Worm (Caenorhabditis elegans) whole organism, L1 larva: Measurements from ENCODE around the gene ssp-36.

Experiments
- C04F5.9 ChIP-seq: sonication (generic microtip); optimal IDR thresholded peaks from 2 replicates; lab custom pipeline; 2016; ENCODE audit warnings: missing genetic modification characterization, missing compliant biosample characterization
- C34B4.2 ChIP-seq: sonication (generic microtip); optimal IDR thresholded peaks from 2 replicates; lab custom pipeline; 2017; ENCODE audit warnings: mild to moderate bottlenecking, missing genetic modification characterization, missing compliant biosample characterization
- Y116A8C.19 ChIP-seq: sonication (generic microtip); optimal IDR thresholded peaks from 2 replicates; lab custom pipeline; 2016; ENCODE audit warnings: missing compliant biosample characterization, missing genetic modification characterization, borderline replicate concordance
- aly-2 ChIP-seq: fragments of 150-350 bp; optimal IDR thresholded peaks from 2 replicates; lab custom pipeline; 2014; ENCODE audit warnings: missing biosample characterization, missing genetic modification characterization
- ama-1 ChIP-seq: fragments of 150-350 bp; optimal IDR thresholded peaks from 2 replicates; lab custom pipeline; 2014
- blmp-1 ChIP-seq: fragments of 150-350 bp; optimal IDR thresholded peaks from 2 replicates; lab custom pipeline; 2014; ENCODE audit warnings: missing biosample characterization, missing genetic modification characterization
- ceh-63 ChIP-seq: fragments of 200-800 bp; sonication (Bioruptor generic); optimal IDR thresholded peaks from 2 replicates; lab custom pipeline; 2018; ENCODE audit warnings: mild to moderate bottlenecking, missing genetic modification characterization, missing compliant biosample characterization
- ceh-8 ChIP-seq: fragments of 200-800 bp; sonication (Bioruptor generic); optimal IDR thresholded peaks from 2 replicates; lab custom pipeline; 2018; ENCODE audit warnings: mild to moderate bottlenecking, missing genetic modification characterization, moderate library complexity, missing compliant biosample characterization
- ceh-82 ChIP-seq, 3 experiments: fragments of 150-350 bp in 1 of 3; sonication (generic microtip) in 2 of 3; optimal IDR thresholded peaks; 2 replicates each; lab custom pipeline; 2014 to 2017; ENCODE audit warnings: missing biosample characterization in 3 of 3, missing genetic modification characterization in 3 of 3
- ceh-88 ChIP-seq: fragments of 200-800 bp; sonication (Bioruptor generic); IDR thresholded peaks from 2 replicates; pipeline ENCODE4 v1.3.6; 2022; ENCODE audit warnings: missing genetic modification characterization, missing compliant biosample characterization
- ceh-90 ChIP-seq: sonication (generic microtip); optimal IDR thresholded peaks from 2 replicates; lab custom pipeline; 2016; ENCODE audit warnings: missing genetic modification characterization, missing compliant biosample characterization
- ces-1 ChIP-seq: fragments of 150-350 bp; optimal IDR thresholded peaks from 2 replicates; lab custom pipeline; 2014; ENCODE audit warnings: missing biosample characterization, missing genetic modification reagents, missing genetic modification characterization
- dpl-1 ChIP-seq, 3 experiments: fragments of 150-350 bp in 2 of 3; sonication (generic microtip) in 1 of 3; optimal IDR thresholded peaks; 2 replicates each; lab custom pipeline; 2014 to 2017; ENCODE audit warnings: missing biosample characterization in 3 of 3, missing genetic modification characterization in 3 of 3, missing genetic modification reagents in 3 of 3
- dsc-1 ChIP-seq: sonication (generic microtip); optimal IDR thresholded peaks from 2 replicates; lab custom pipeline; 2016; ENCODE audit warnings: mild to moderate bottlenecking, missing genetic modification characterization, missing compliant biosample characterization
- efl-3 ChIP-seq: fragments of 200-800 bp; sonication (Bioruptor generic); optimal IDR thresholded peaks from 2 replicates; lab custom pipeline; 2018; ENCODE audit warnings: mild to moderate bottlenecking, missing genetic modification characterization, missing compliant biosample characterization
- egl-27 ChIP-seq, 2 experiments: fragments of 150-350 bp in 1 of 2; sonication (generic microtip); optimal IDR thresholded peaks; 3 replicates each; lab custom pipeline; 2017 to 2018; ENCODE audit warnings: missing biosample characterization in 2 of 2, missing genetic modification characterization in 2 of 2, missing genetic modification reagents in 2 of 2
- ets-5 ChIP-seq: fragments of 200-800 bp; sonication (Bioruptor generic); IDR thresholded peaks from 2 replicates; pipeline ENCODE4 v1.3.6; 2022; ENCODE audit warnings: missing genetic modification characterization, missing compliant biosample characterization
- fkh-10 ChIP-seq: sonication (generic microtip); optimal IDR thresholded peaks from 2 replicates; lab custom pipeline; 2017; ENCODE audit warnings: missing biosample characterization, missing genetic modification reagents, missing genetic modification characterization
- fos-1 ChIP-seq: fragments of 150-350 bp; optimal IDR thresholded peaks from 2 replicates; lab custom pipeline; 2014; ENCODE audit warnings: missing biosample characterization, missing genetic modification characterization
- hlh-4 ChIP-seq: sonication (generic microtip); optimal IDR thresholded peaks from 2 replicates; lab custom pipeline; 2016; ENCODE audit warnings: mild to moderate bottlenecking, missing genetic modification characterization, missing compliant biosample characterization
- hpl-2 ChIP-seq: fragments of 150-350 bp; optimal IDR thresholded peaks from 2 replicates; lab custom pipeline; 2014; ENCODE audit warnings: missing biosample characterization, missing genetic modification reagents, missing genetic modification characterization
- lin-13 ChIP-seq: fragments of 150-350 bp; optimal IDR thresholded peaks from 2 replicates; lab custom pipeline; 2014; ENCODE audit warnings: missing biosample characterization, missing genetic modification reagents, missing genetic modification characterization
- lin-15B ChIP-seq: fragments of 150-350 bp; sonication (generic microtip); optimal IDR thresholded peaks from 3 replicates; lab custom pipeline; 2014; ENCODE audit warnings: missing biosample characterization, missing genetic modification characterization
- lin-35 ChIP-seq, 2 experiments: fragments of 150-350 bp; optimal IDR thresholded peaks; 2 replicates each; lab custom pipeline; 2014; ENCODE audit warnings: missing biosample characterization in 2 of 2, missing genetic modification characterization in 2 of 2, missing genetic modification reagents in 2 of 2
- lsy-2 ChIP-seq, 2 experiments: fragments of 150-350 bp; optimal IDR thresholded peaks; 2 replicates each; lab custom pipeline; 2014; ENCODE audit warnings: missing biosample characterization in 2 of 2, missing genetic modification characterization in 2 of 2
- mab-9 ChIP-seq: fragments of 200-800 bp; sonication (Bioruptor generic); IDR thresholded peaks from 2 replicates; pipeline ENCODE4 v1.3.6; 2022; ENCODE audit warnings: missing genetic modification reagents, missing genetic modification characterization, missing compliant biosample characterization
- mdl-1 ChIP-seq, 2 experiments: fragments of 150-350 bp; optimal IDR thresholded peaks; 2 replicates each; lab custom pipeline; 2014 to 2017; ENCODE audit warnings: missing biosample characterization in 2 of 2, missing genetic modification characterization in 2 of 2, inconsistent platforms in 1 of 2
- mef-2 ChIP-seq: fragments of 150-350 bp; optimal IDR thresholded peaks from 2 replicates; lab custom pipeline; 2014; ENCODE audit warnings: missing biosample characterization, missing genetic modification characterization
- mep-1 ChIP-seq: fragments of 150-350 bp; optimal IDR thresholded peaks from 2 replicates; lab custom pipeline; 2014; ENCODE audit warnings: missing biosample characterization, missing genetic modification characterization
- nhr-12 ChIP-seq: sonication (generic microtip); optimal IDR thresholded peaks from 2 replicates; lab custom pipeline; 2017; ENCODE audit warnings: missing biosample characterization, missing genetic modification characterization
- nhr-20 ChIP-seq: sonication (generic microtip); optimal IDR thresholded peaks from 2 replicates; lab custom pipeline; 2016; ENCODE audit warnings: mild to moderate bottlenecking, missing genetic modification characterization, missing compliant biosample characterization
- nhr-237 ChIP-seq: fragments of 150-350 bp; optimal IDR thresholded peaks from 2 replicates; lab custom pipeline; 2014; ENCODE audit warnings: missing biosample characterization, missing genetic modification characterization
- nhr-28 ChIP-seq: fragments of 150-350 bp; optimal IDR thresholded peaks from 2 replicates; lab custom pipeline; 2014; ENCODE audit warnings: missing biosample characterization, missing genetic modification characterization
- nhr-71 ChIP-seq: sonication (generic microtip); optimal IDR thresholded peaks from 2 replicates; lab custom pipeline; 2016; ENCODE audit warnings: mild to moderate bottlenecking, missing genetic modification characterization, moderate library complexity, missing compliant biosample characterization
- nhr-76 ChIP-seq: sonication (generic microtip); optimal IDR thresholded peaks from 2 replicates; lab custom pipeline; 2017; ENCODE audit warnings: missing biosample characterization, missing genetic modification characterization
- nhr-77 ChIP-seq: fragments of 150-350 bp; optimal IDR thresholded peaks from 2 replicates; lab custom pipeline; 2014; ENCODE audit warnings: missing biosample characterization, missing genetic modification characterization
- nhr-84 ChIP-seq: sonication (generic microtip); optimal IDR thresholded peaks from 2 replicates; lab custom pipeline; 2017; ENCODE audit warnings: missing biosample characterization, missing genetic modification characterization
- nhr-85 ChIP-seq: sonication (generic microtip); peaks from one replicate; lab custom pipeline; 2016; ENCODE audit warnings: missing genetic modification characterization, inconsistent platforms, missing compliant biosample characterization
- nhr-90 ChIP-seq: sonication (generic microtip); optimal IDR thresholded peaks from 2 replicates; lab custom pipeline; 2016; ENCODE audit warnings: mild to moderate bottlenecking, missing genetic modification characterization, missing compliant biosample characterization; ENCODE audit not compliant: poor library complexity
- pag-3 ChIP-seq: sonication (generic microtip); optimal IDR thresholded peaks from 2 replicates; lab custom pipeline; 2017; ENCODE audit warnings: missing genetic modification characterization, mild to moderate bottlenecking, missing compliant biosample characterization, antibody characterized with exemption, borderline replicate concordance; ENCODE audit not compliant: insufficient read depth
- pax-3 ChIP-seq: fragments of 200-800 bp; sonication (Bioruptor generic); optimal IDR thresholded peaks from 2 replicates; lab custom pipeline; 2018; ENCODE audit warnings: mild to moderate bottlenecking, missing genetic modification characterization, moderate library complexity, missing compliant biosample characterization
- pqm-1 ChIP-seq: sonication (generic microtip); optimal IDR thresholded peaks from 3 replicates; lab custom pipeline; 2017; ENCODE audit warnings: missing biosample characterization, missing genetic modification characterization
- rnt-1 ChIP-seq: sonication (generic microtip); optimal IDR thresholded peaks from 2 replicates; lab custom pipeline; 2016; ENCODE audit warnings: mild to moderate bottlenecking, missing genetic modification characterization, moderate library complexity, missing compliant biosample characterization
- skn-1 ChIP-seq: fragments of 150-350 bp; optimal IDR thresholded peaks from 2 replicates; lab custom pipeline; 2014; ENCODE audit warnings: missing biosample characterization, missing genetic modification characterization
- snpc-4 ChIP-seq: fragments of 150-350 bp; optimal IDR thresholded peaks from 2 replicates; lab custom pipeline; 2014; ENCODE audit warnings: missing biosample characterization, missing genetic modification characterization
- snu-23 ChIP-seq: sonication (generic microtip); optimal IDR thresholded peaks from 2 replicates; lab custom pipeline; 2016; ENCODE audit warnings: missing genetic modification characterization, missing compliant biosample characterization
- sptf-1 ChIP-seq: fragments of 150-350 bp; optimal IDR thresholded peaks from 2 replicates; lab custom pipeline; 2014; ENCODE audit warnings: missing biosample characterization, missing genetic modification characterization
- sup-37 ChIP-seq: fragments of 200-800 bp; sonication (Bioruptor generic); optimal IDR thresholded peaks from 2 replicates; lab custom pipeline; 2018; ENCODE audit warnings: mild to moderate bottlenecking, missing genetic modification characterization, missing compliant biosample characterization
- swsn-7 ChIP-seq: sonication (generic microtip); optimal IDR thresholded peaks from 2 replicates; lab custom pipeline; 2016; ENCODE audit warnings: missing genetic modification characterization, missing compliant biosample characterization
- tbx-2 ChIP-seq: sonication (generic microtip); optimal IDR thresholded peaks from 2 replicates; lab custom pipeline; 2016; ENCODE audit warnings: missing genetic modification characterization, missing compliant biosample characterization
- tlp-1 ChIP-seq: fragments of 150-350 bp; optimal IDR thresholded peaks from 2 replicates; lab custom pipeline; 2014; ENCODE audit warnings: missing biosample characterization, missing genetic modification characterization
- unc-130 ChIP-seq: fragments of 150-350 bp; optimal IDR thresholded peaks from 2 replicates; lab custom pipeline; 2017; ENCODE audit warnings: missing biosample characterization, missing genetic modification characterization, inconsistent platforms
- unc-98 ChIP-seq: fragments of 200-800 bp; sonication (Bioruptor generic); IDR thresholded peaks from 2 replicates; pipeline ENCODE4 v1.3.6; 2022; ENCODE audit warnings: missing genetic modification characterization, missing compliant biosample characterization
- zag-1 ChIP-seq: fragments of 150-350 bp; optimal IDR thresholded peaks from 2 replicates; lab custom pipeline; 2014; ENCODE audit warnings: missing biosample characterization, missing genetic modification characterization
- ztf-4 ChIP-seq: fragments of 150-350 bp; optimal IDR thresholded peaks from 2 replicates; lab custom pipeline; 2014; ENCODE audit warnings: missing biosample characterization, missing genetic modification characterization

The ssp-36 gene

ce11 chrIV:9735750-9736149 lies 30.4 kb downstream of the ssp-36 start:
- no peak for TF ChIP-seq fkh-10 (GFP tag; lab: Kevin White, UChicago)
- peak; percentile 7 for TF ChIP-seq pqm-1 (tag; lab: Kevin White, UChicago)
- TF ChIP-seq nhr-90 (tag; lab: Kevin White, UChicago), result peak; percentile 18
- TF ChIP-seq nhr-237, result no peak
- TF ChIP-seq skn-1 (tag; lab: Kevin White, UChicago), result no peak
- no peak for TF ChIP-seq ama-1 (lab: Kevin White, UChicago)
- no peak for TF ChIP-seq nhr-77 (tag; lab: Kevin White, UChicago)
- no peak for TF ChIP-seq sup-37 (GFP tag; lab: Kevin White, UChicago)
- peak in 1 of 2 experiments; percentile 39 for TF ChIP-seq lin-35 (GFP tag; optimal IDR thresholded peaks at IDR 0.05; lab: Kevin White, UChicago)
- no peak for TF ChIP-seq ces-1
- TF ChIP-seq mef-2 (tag; lab: Kevin White, UChicago), result no peak
- no peak for TF ChIP-seq unc-130 (tag; lab: Kevin White, UChicago)
- TF ChIP-seq ceh-88, result no peak
- no peak for TF ChIP-seq hlh-4 (tag; lab: Kevin White, UChicago)
- no peak for TF ChIP-seq ceh-90 (tag; lab: Kevin White, UChicago)
- TF ChIP-seq Y116A8C.19 (tag; lab: Kevin White, UChicago), result no peak
- TF ChIP-seq C34B4.2 (tag; lab: Kevin White, UChicago), result no peak
- no peak for TF ChIP-seq mdl-1 (tag; optimal IDR thresholded peaks at IDR 0.05; lab: Kevin White, UChicago)
- peak; percentile 85 for TF ChIP-seq blmp-1
- peak; percentile 63 for TF ChIP-seq nhr-71 (tag; lab: Kevin White, UChicago)
- TF ChIP-seq ceh-82 (tag; optimal IDR thresholded peaks at IDR 0.05; lab: Kevin White, UChicago), result no peak
- no peak for TF ChIP-seq lin-13
- no peak for TF ChIP-seq hpl-2 (GFP tag; lab: Kevin White, UChicago)
- no peak for TF ChIP-seq sptf-1 (tag; lab: Kevin White, UChicago)
- peak; percentile 30 for TF ChIP-seq snu-23 (GFP tag; lab: Kevin White, UChicago)
- TF ChIP-seq fos-1, result no peak
- TF ChIP-seq nhr-28, result no peak
- no peak for TF ChIP-seq pag-3 (tag; lab: Kevin White, UChicago)
- TF ChIP-seq nhr-76 (tag; lab: Kevin White, UChicago), result no peak
- no peak for TF ChIP-seq ets-5
- TF ChIP-seq snpc-4 (tag; lab: Kevin White, UChicago), result no peak
- TF ChIP-seq swsn-7 (tag; lab: Kevin White, UChicago), result no peak
- peak; percentile 53 for TF ChIP-seq dsc-1 (tag; lab: Kevin White, UChicago)
- TF ChIP-seq rnt-1 (tag; lab: Kevin White, UChicago), result peak; percentile 24
- no peak for TF ChIP-seq zag-1 (tag; lab: Kevin White, UChicago)
- TF ChIP-seq tlp-1 (tag; lab: Kevin White, UChicago), result no peak
- TF ChIP-seq ztf-4, result no peak
- TF ChIP-seq pax-3, result no peak
- no peak for TF ChIP-seq ceh-8
- TF ChIP-seq unc-98 (GFP tag; lab: Robert Waterston, UW), result no peak
- no peak for TF ChIP-seq nhr-84 (tag; lab: Kevin White, UChicago)
- TF ChIP-seq tbx-2, result no peak
- no peak for TF ChIP-seq lin-15B (tag; lab: Kevin White, UChicago)
- TF ChIP-seq ceh-63, result no peak
- TF ChIP-seq mab-9 (GFP tag; lab: Robert Waterston, UW), result no peak
- TF ChIP-seq dpl-1 (GFP tag; optimal IDR thresholded peaks at IDR 0.05; lab: Kevin White, UChicago), result no peak
- TF ChIP-seq nhr-12 (tag; lab: Kevin White, UChicago), result no peak
- TF ChIP-seq nhr-85 (tag; lab: Kevin White, UChicago), result peak; percentile 77
- TF ChIP-seq aly-2 (tag; lab: Kevin White, UChicago), result no peak
- peak; percentile 27 to 35 for TF ChIP-seq lsy-2 (tag; optimal IDR thresholded peaks at IDR 0.05; lab: Kevin White, UChicago)
- no peak for TF ChIP-seq efl-3 (GFP tag; lab: Kevin White, UChicago)
- TF ChIP-seq C04F5.9, result no peak
- peak; percentile 52 for TF ChIP-seq nhr-20
- TF ChIP-seq egl-27 (tag; optimal IDR thresholded peaks at IDR 0.05; lab: Kevin White, UChicago), result no peak
- peak; percentile 40 for TF ChIP-seq mep-1
